Worm (Caenorhabditis elegans): Measurements from ENCODE around the gene vhp-1.
A peak's percentile ranks its signal among the peaks of the same experiment; 100 is the strongest.

vhp-1 gene

DNA sequence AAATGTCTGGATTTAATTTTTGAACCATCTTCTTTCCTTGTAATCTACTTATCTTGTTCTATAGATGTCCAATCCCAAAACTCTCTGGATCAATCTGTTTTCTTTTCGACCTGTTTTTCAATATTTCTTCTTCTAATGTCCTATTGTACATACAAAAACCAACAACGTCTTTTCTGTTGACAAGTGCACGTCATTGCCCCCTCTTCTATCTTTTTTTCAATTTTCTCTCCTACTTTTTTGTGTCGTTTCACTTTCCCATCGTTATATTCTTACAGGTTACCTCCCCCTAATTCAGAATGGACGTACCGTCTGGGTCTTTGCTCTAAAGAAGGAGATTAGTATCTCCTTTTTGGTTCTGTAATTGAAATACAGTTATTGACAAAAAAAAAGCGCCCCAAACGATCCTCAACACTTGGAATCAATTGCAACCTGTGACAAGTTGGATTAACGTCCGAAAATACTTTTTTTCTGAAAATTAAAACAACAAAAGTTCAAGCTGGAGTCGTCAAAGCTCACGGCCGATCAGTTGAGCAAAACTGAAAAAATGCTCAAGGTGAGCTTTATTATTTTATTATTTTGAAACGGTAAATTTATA, at the start of gene vhp-1:
Gene vhp-1, plus strand, starts transcription at position 545 of the 595 bp plus-strand sequence.
- TF ChIP-seq nhr-28 (tag; optimal IDR thresholded peaks at IDR 0.05) (peak; percentile 32), pha-4 (GFP tag; IDR thresholded peaks at IDR 0.05) (no peak), pha-4 (tag; optimal IDR thresholded peaks at IDR 0.05) (peak; percentile 15), daf-8 (GFP tag; IDR thresholded peaks at IDR 0.05) (no peak), dmd-6 (GFP tag; IDR thresholded peaks at IDR 0.05) (no peak), Y48G9A.11 (GFP tag; IDR thresholded peaks at IDR 0.05) (no peak), daf-16 (GFP tag; optimal IDR thresholded peaks at IDR 0.05) (no peak), daf-16 (tag; optimal IDR thresholded peaks at IDR 0.05) (peak; percentile 20), nhr-10 (tag; optimal IDR thresholded peaks at IDR 0.05) (no peak), hlh-30 (tag; optimal IDR thresholded peaks at IDR 0.05; ENCODE audit: insufficient read depth) (no peak), hlh-11 (tag; optimal IDR thresholded peaks at IDR 0.05) (peak; percentile 26)

DNA sequence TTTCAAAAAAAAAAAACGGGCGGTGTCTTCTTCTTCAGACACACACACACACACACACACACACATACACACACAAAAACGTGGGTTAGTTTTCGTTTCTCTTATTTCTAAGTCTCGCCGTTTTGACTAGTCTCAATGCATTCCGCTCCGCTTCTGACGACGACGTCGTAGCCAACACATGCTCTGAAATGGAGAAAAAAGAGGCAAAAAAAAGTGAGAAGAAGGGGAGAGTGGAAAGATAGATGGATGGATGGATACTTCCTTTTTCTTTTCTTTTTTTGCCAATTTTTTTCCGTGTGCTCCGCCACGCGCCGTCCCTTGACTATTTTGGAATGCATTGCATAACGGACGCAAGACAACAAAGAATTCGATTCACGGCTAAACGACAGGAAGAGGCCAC, 46.3 kb upstream of the vhp-1 start:
- no peak for TF ChIP-seq madf-5 (GFP tag; IDR thresholded peaks at IDR 0.05)
- peak in 1 of 2 experiments; percentile 54 for TF ChIP-seq lsy-2 (tag; optimal IDR thresholded peaks at IDR 0.05)
- no peak for TF ChIP-seq egl-43 (GFP tag; IDR thresholded peaks at IDR 0.05)
- TF ChIP-seq hif-1 (tag; optimal IDR thresholded peaks at IDR 0.05), result peak in 1 of 2 experiments; percentile 39
- no peak for TF ChIP-seq dmd-6 (GFP tag; IDR thresholded peaks at IDR 0.05)
- peak; percentile 89 for TF ChIP-seq fkh-10 (GFP tag; optimal IDR thresholded peaks at IDR 0.05)
- TF ChIP-seq lim-7 (GFP tag; IDR thresholded peaks at IDR 0.05), result no peak
- no peak for TF ChIP-seq F10B5.3 (tag; optimal IDR thresholded peaks at IDR 0.05)
- peak in 1 of 2 experiments; percentile 98 for TF ChIP-seq unc-62 (GFP tag; optimal IDR thresholded peaks at IDR 0.05 in 1 of 2)
- peak; percentile 14 for TF ChIP-seq unc-62 (tag; optimal IDR thresholded peaks at IDR 0.05)
- TF ChIP-seq zip-11 (GFP tag; IDR thresholded peaks at IDR 0.05), result no peak
- peak in 1 of 2 experiments; percentile 67 for TF ChIP-seq mdl-1 (tag; optimal IDR thresholded peaks at IDR 0.05)
- peak; percentile 21 for TF ChIP-seq hlh-30 (tag; optimal IDR thresholded peaks at IDR 0.05; ENCODE audit: insufficient read depth)
- no peak for TF ChIP-seq zfp-2 (tag; optimal IDR thresholded peaks at IDR 0.05)
- TF ChIP-seq ceh-20 (GFP tag; IDR thresholded peaks at IDR 0.05), result 0 out of 2 replicates have a peak, but pooled peaks have one; percentile 39
- TF ChIP-seq rbr-2 (tag; optimal IDR thresholded peaks at IDR 0.05), result peak; percentile 51
- TF ChIP-seq R02D3.7 (tag; optimal IDR thresholded peaks at IDR 0.05), result no peak
- TF ChIP-seq mxl-3 (GFP tag; optimal IDR thresholded peaks at IDR 0.05), result no peak
- TF ChIP-seq zfp-3 (GFP tag; conservative IDR thresholded peaks at IDR 0.05), result no peak
- no peak for TF ChIP-seq nhr-6 (tag; optimal IDR thresholded peaks at IDR 0.05)
- TF ChIP-seq daf-19 (GFP tag; conservative IDR thresholded peaks at IDR 0.05), result no peak
- TF ChIP-seq ctbp-1 (GFP tag; IDR thresholded peaks at IDR 0.05), result peak; percentile 38; the same call in 1 of the 2 replicates
- TF ChIP-seq hmg-1.1 (GFP tag; IDR thresholded peaks at IDR 0.05), result peak; percentile 49; the same call in 1 of the 2 replicates
- no peak for TF ChIP-seq ZK337.2 (GFP tag; IDR thresholded peaks at IDR 0.05)
- peak; percentile 34 for TF ChIP-seq mep-1 (tag; optimal IDR thresholded peaks at IDR 0.05)
- no peak for TF ChIP-seq vab-7 (GFP tag; IDR thresholded peaks at IDR 0.05)
- no peak for TF ChIP-seq pqm-1 (tag; optimal IDR thresholded peaks at IDR 0.05)
- no peak for TF ChIP-seq fos-1 (tag; optimal IDR thresholded peaks at IDR 0.05)
- no peak for TF ChIP-seq duxl-1 (tag; optimal IDR thresholded peaks at IDR 0.05; ENCODE audit: poor library complexity)
- no peak for TF ChIP-seq nhr-42 (GFP tag; IDR thresholded peaks at IDR 0.05)
- TF ChIP-seq Y105C5A.15 (GFP tag; IDR thresholded peaks at IDR 0.05), result no peak
- TF ChIP-seq F37D6.2 (tag; optimal IDR thresholded peaks at IDR 0.05), result no peak
- TF ChIP-seq tag-97 (GFP tag; IDR thresholded peaks at IDR 0.05), result no peak
- TF ChIP-seq attf-4 (tag; optimal IDR thresholded peaks at IDR 0.05), result no peak
- TF ChIP-seq nhr-111 (GFP tag; optimal IDR thresholded peaks at IDR 0.05), result no peak
- TF ChIP-seq egl-27 (tag; optimal IDR thresholded peaks at IDR 0.05), result no peak
